Worm (Caenorhabditis elegans) whole organism, late embryonic: Measurements from ENCODE around the gene shl-1.

Experiments
- C08G9.2 ChIP-seq: sonication (generic microtip); optimal IDR thresholded peaks from 2 replicates; lab custom pipeline; 2016; ENCODE audit warnings: mild to moderate bottlenecking, missing genetic modification characterization, moderate library complexity, missing compliant biosample characterization
- C38D4.7 ChIP-seq: fragments of 200-800 bp; sonication (Bioruptor generic); optimal IDR thresholded peaks from 2 replicates; lab custom pipeline; 2018; ENCODE audit warnings: mild to moderate bottlenecking, missing genetic modification characterization, moderate library complexity, missing compliant biosample characterization
- F13H6.1 ChIP-seq: sonication (generic microtip); optimal IDR thresholded peaks from 2 replicates; lab custom pipeline; 2016; ENCODE audit warnings: missing genetic modification characterization, missing compliant biosample characterization
- K02D7.2 ChIP-seq: sonication (generic microtip); optimal IDR thresholded peaks from 2 replicates; lab custom pipeline; 2017; ENCODE audit warnings: mild to moderate bottlenecking, missing genetic modification characterization, missing compliant biosample characterization
- K09A11.1 ChIP-seq: sonication (generic microtip); optimal IDR thresholded peaks from 2 replicates; lab custom pipeline; 2017; ENCODE audit warnings: antibody characterized with exemption, mild to moderate bottlenecking, missing genetic modification characterization, missing compliant biosample characterization; ENCODE audit not compliant: insufficient read depth
- Y22D7AL.16 ChIP-seq: sonication (generic microtip); optimal IDR thresholded peaks from 2 replicates; lab custom pipeline; 2016; ENCODE audit warnings: missing genetic modification characterization, missing compliant biosample characterization
- ahr-1 ChIP-seq: sonication (generic microtip); optimal IDR thresholded peaks from 2 replicates; lab custom pipeline; 2016; ENCODE audit warnings: missing genetic modification characterization, missing compliant biosample characterization
- ama-1 ChIP-seq: fragments of 150-350 bp; optimal IDR thresholded peaks from 2 replicates; lab custom pipeline; 2014
- ceh-14 ChIP-seq: sonication (generic microtip); optimal IDR thresholded peaks from 2 replicates; lab custom pipeline; 2016; ENCODE audit warnings: missing genotype, missing genetic modification characterization, missing compliant biosample characterization
- ceh-19 ChIP-seq: fragments of 200-800 bp; sonication (Bioruptor generic); optimal IDR thresholded peaks from 2 replicates; lab custom pipeline; 2018; ENCODE audit warnings: mild to moderate bottlenecking, missing genetic modification characterization, missing compliant biosample characterization
- ceh-2 ChIP-seq: sonication (generic microtip); optimal IDR thresholded peaks from 2 replicates; lab custom pipeline; 2016; ENCODE audit warnings: missing genotype, missing genetic modification characterization, missing compliant biosample characterization
- ceh-22 ChIP-seq: sonication (generic microtip); optimal IDR thresholded peaks from 2 replicates; lab custom pipeline; 2017; ENCODE audit warnings: missing biosample characterization, missing genetic modification characterization
- ceh-30 ChIP-seq: fragments of 150-350 bp; optimal IDR thresholded peaks from 2 replicates; lab custom pipeline; 2014; ENCODE audit warnings: missing biosample characterization, missing genetic modification characterization
- ceh-31 ChIP-seq: sonication (generic microtip); optimal IDR thresholded peaks from 2 replicates; lab custom pipeline; 2016; ENCODE audit warnings: missing genetic modification characterization, missing compliant biosample characterization
- ceh-34 ChIP-seq: sonication (generic microtip); optimal IDR thresholded peaks from 2 replicates; lab custom pipeline; 2016; ENCODE audit warnings: mild to moderate bottlenecking, missing genetic modification characterization, missing compliant biosample characterization
- ceh-45 ChIP-seq: fragments of 200-800 bp; sonication (Bioruptor generic); IDR thresholded peaks from 2 replicates; pipeline ENCODE4 v1.3.6; 2022; ENCODE audit warnings: missing genetic modification reagents, missing genetic modification characterization, missing compliant biosample characterization
- ceh-48 ChIP-seq: sonication (generic microtip); optimal IDR thresholded peaks from 2 replicates; lab custom pipeline; 2016; ENCODE audit warnings: missing genetic modification characterization, inconsistent platforms, missing compliant biosample characterization
- ceh-6 ChIP-seq: fragments of 200-800 bp; sonication (Bioruptor generic); optimal IDR thresholded peaks from 2 replicates; lab custom pipeline; 2018; ENCODE audit warnings: mild to moderate bottlenecking, missing genetic modification characterization, missing compliant biosample characterization
- ceh-9 ChIP-seq: sonication (generic microtip); optimal IDR thresholded peaks from 2 replicates; lab custom pipeline; 2016; ENCODE audit warnings: mild to moderate bottlenecking, missing genetic modification characterization, inconsistent platforms, missing compliant biosample characterization
- che-1 ChIP-seq: sonication (generic microtip); optimal IDR thresholded peaks from 2 replicates; lab custom pipeline; 2016; ENCODE audit warnings: mild to moderate bottlenecking, missing genetic modification characterization, missing compliant biosample characterization
- dmd-4 ChIP-seq: sonication (generic microtip); optimal IDR thresholded peaks from 2 replicates; lab custom pipeline; 2016; ENCODE audit warnings: borderline replicate concordance, missing genetic modification characterization, missing compliant biosample characterization
- elt-2 ChIP-seq: sonication (generic microtip); optimal IDR thresholded peaks from 2 replicates; lab custom pipeline; 2016; ENCODE audit warnings: missing genetic modification reagents, missing genetic modification characterization, missing compliant biosample characterization
- elt-4 ChIP-seq: sonication (generic microtip); optimal IDR thresholded peaks from 2 replicates; lab custom pipeline; 2016; ENCODE audit warnings: missing genetic modification characterization, missing compliant biosample characterization
- ets-4 ChIP-seq: sonication (generic microtip); optimal IDR thresholded peaks from 2 replicates; lab custom pipeline; 2016; ENCODE audit warnings: missing genetic modification characterization, missing compliant biosample characterization
- fax-1 ChIP-seq: sonication (generic microtip); optimal IDR thresholded peaks from 2 replicates; lab custom pipeline; 2016; ENCODE audit warnings: missing genotype, missing genetic modification characterization, missing compliant biosample characterization
- fkh-10 ChIP-seq: fragments of 150-350 bp; optimal IDR thresholded peaks from 2 replicates; lab custom pipeline; 2014; ENCODE audit warnings: missing biosample characterization, missing genetic modification reagents, missing genetic modification characterization
- fkh-6 ChIP-seq: sonication (generic microtip); optimal IDR thresholded peaks from 2 replicates; lab custom pipeline; 2016; ENCODE audit warnings: missing genetic modification characterization, missing compliant biosample characterization
- gmeb-2 ChIP-seq: sonication (generic microtip); optimal IDR thresholded peaks from 2 replicates; lab custom pipeline; 2016; ENCODE audit warnings: missing genetic modification characterization, inconsistent platforms, missing compliant biosample characterization
- hlh-30 ChIP-seq: sonication (generic microtip); optimal IDR thresholded peaks from 2 replicates; lab custom pipeline; 2017; ENCODE audit warnings: antibody characterized with exemption, missing genetic modification characterization, missing compliant biosample characterization; ENCODE audit not compliant: insufficient read depth
- hlh-6 ChIP-seq: sonication (generic microtip); optimal IDR thresholded peaks from 2 replicates; lab custom pipeline; 2016; ENCODE audit warnings: missing genotype, missing genetic modification characterization, missing compliant biosample characterization
- hlh-8 ChIP-seq: sonication (generic microtip); optimal IDR thresholded peaks from 2 replicates; lab custom pipeline; 2016; ENCODE audit warnings: missing genotype, missing genetic modification characterization, missing compliant biosample characterization
- lin-11 ChIP-seq: fragments of 200-800 bp; sonication (Bioruptor generic); optimal IDR thresholded peaks from 2 replicates; lab custom pipeline; 2018; ENCODE audit warnings: mild to moderate bottlenecking, missing genetic modification characterization, missing compliant biosample characterization
- madf-2 ChIP-seq: sonication (generic microtip); optimal IDR thresholded peaks from 2 replicates; lab custom pipeline; 2017; ENCODE audit warnings: missing genetic modification characterization, missing compliant biosample characterization
- mec-3 ChIP-seq: sonication (generic microtip); optimal IDR thresholded peaks from 2 replicates; lab custom pipeline; 2016; ENCODE audit warnings: borderline replicate concordance, missing genetic modification characterization, missing compliant biosample characterization
- nhr-232 ChIP-seq: sonication (generic microtip); optimal IDR thresholded peaks from 2 replicates; lab custom pipeline; 2016; ENCODE audit warnings: missing genetic modification characterization, missing compliant biosample characterization
- npax-4 ChIP-seq: sonication (generic microtip); optimal IDR thresholded peaks from 2 replicates; lab custom pipeline; 2016; ENCODE audit warnings: missing genetic modification characterization, missing compliant biosample characterization
- pat-9 ChIP-seq: fragments of 200-800 bp; sonication (Bioruptor generic); optimal IDR thresholded peaks from 2 replicates; lab custom pipeline; 2018; ENCODE audit warnings: mild to moderate bottlenecking, missing genetic modification characterization, moderate library complexity, missing compliant biosample characterization
- pax-1 ChIP-seq: fragments of 150-350 bp; optimal IDR thresholded peaks from 2 replicates; lab custom pipeline; 2014; ENCODE audit warnings: missing biosample characterization, missing genetic modification characterization
- pha-2 ChIP-seq: sonication (generic microtip); optimal IDR thresholded peaks from 2 replicates; lab custom pipeline; 2017; ENCODE audit warnings: mild to moderate bottlenecking, missing genetic modification characterization, missing compliant biosample characterization
- pha-4 ChIP-seq: fragments of 150-350 bp; optimal IDR thresholded peaks from 2 replicates; lab custom pipeline; 2018; ENCODE audit warnings: missing biosample characterization, missing genetic modification reagents, missing genetic modification characterization
- pqm-1 ChIP-seq: sonication (generic microtip); optimal IDR thresholded peaks from 2 replicates; lab custom pipeline; 2016; ENCODE audit warnings: missing genetic modification characterization, missing compliant biosample characterization
- pros-1 ChIP-seq: fragments of 150-350 bp; optimal IDR thresholded peaks from 2 replicates; lab custom pipeline; 2014; ENCODE audit warnings: missing biosample characterization, missing genetic modification reagents, missing genetic modification characterization
- ref-2 ChIP-seq: sonication (generic microtip); optimal IDR thresholded peaks from 2 replicates; lab custom pipeline; 2016; ENCODE audit warnings: missing genetic modification characterization, missing compliant biosample characterization
- sdc-2 ChIP-seq: sonication (generic microtip); optimal IDR thresholded peaks from 2 replicates; lab custom pipeline; 2016; ENCODE audit warnings: missing genotype, missing genetic modification characterization, missing compliant biosample characterization
- syd-9 ChIP-seq: sonication (generic microtip); optimal IDR thresholded peaks from 2 replicates; lab custom pipeline; 2016; ENCODE audit warnings: mild to moderate bottlenecking, missing genetic modification characterization, moderate library complexity, missing compliant biosample characterization
- tbx-2 ChIP-seq: sonication (generic microtip); optimal IDR thresholded peaks from 2 replicates; lab custom pipeline; 2016; ENCODE audit warnings: missing genetic modification characterization, missing compliant biosample characterization
- tbx-7 ChIP-seq: sonication (generic microtip); optimal IDR thresholded peaks from 2 replicates; lab custom pipeline; 2016; ENCODE audit warnings: missing genotype, missing genetic modification characterization, missing compliant biosample characterization
- ttx-3 ChIP-seq: sonication (generic microtip); optimal IDR thresholded peaks from 2 replicates; lab custom pipeline; 2016; ENCODE audit warnings: missing genetic modification reagents, missing genetic modification characterization, missing compliant biosample characterization
- unc-55 ChIP-seq: sonication (generic microtip); optimal IDR thresholded peaks from 2 replicates; lab custom pipeline; 2017; ENCODE audit warnings: missing biosample characterization, missing genetic modification reagents, missing genetic modification characterization
- unc-86 ChIP-seq: sonication (generic microtip); optimal IDR thresholded peaks from 2 replicates; lab custom pipeline; 2016; ENCODE audit warnings: missing genetic modification characterization, missing compliant biosample characterization
- zip-5 ChIP-seq: sonication (generic microtip); optimal IDR thresholded peaks from 2 replicates; lab custom pipeline; 2016; ENCODE audit warnings: missing genetic modification characterization, missing compliant biosample characterization
- ztf-16 ChIP-seq: sonication (generic microtip); optimal IDR thresholded peaks from 2 replicates; lab custom pipeline; 2017; ENCODE audit warnings: missing genetic modification characterization, missing compliant biosample characterization

Gene shl-1

ce11 chrIV:6337353-6337752 lies 46.5 kb downstream of the shl-1 start, which contains the start of gene ipla-6:
TSS of gene ipla-6 (plus strand) at chrIV:6337653.
- TF ChIP-seq sdc-2 (no peak), ttx-3 (tag; lab: Kevin White, UChicago) (no peak), ceh-34 (tag; lab: Kevin White, UChicago) (no peak), ceh-48 (tag; lab: Kevin White, UChicago) (no peak), ref-2 (tag; lab: Kevin White, UChicago) (no peak), syd-9 (tag; lab: Kevin White, UChicago) (no peak), unc-86 (no peak), npax-4 (tag; lab: Kevin White, UChicago) (no peak), K02D7.2 (tag; lab: Kevin White, UChicago) (no peak), gmeb-2 (tag; lab: Kevin White, UChicago) (no peak), ceh-30 (tag; lab: Kevin White, UChicago) (no peak), ztf-16 (no peak)

ce11 chrIV:6336748-6337147 lies 47.1 kb downstream of the shl-1 start:
- TF ChIP-seq hlh-30 (tag; lab: Kevin White, UChicago): peak; percentile 96
- no peak for TF ChIP-seq pat-9
- TF ChIP-seq sdc-2: no peak
- no peak for TF ChIP-seq che-1 (tag; lab: Kevin White, UChicago)
- no peak for TF ChIP-seq hlh-6 (tag; lab: Kevin White, UChicago)
- TF ChIP-seq gmeb-2 (tag; lab: Kevin White, UChicago): no peak
- TF ChIP-seq fax-1 (tag; lab: Kevin White, UChicago): no peak
- no peak for TF ChIP-seq elt-2 (tag; lab: Kevin White, UChicago)
- no peak for TF ChIP-seq zip-5 (tag; lab: Kevin White, UChicago)
- no peak for TF ChIP-seq ttx-3 (tag; lab: Kevin White, UChicago)
- no peak for TF ChIP-seq K02D7.2 (tag; lab: Kevin White, UChicago)
- TF ChIP-seq ceh-31 (tag; lab: Kevin White, UChicago): peak; percentile 56
- TF ChIP-seq unc-55 (GFP tag; lab: Kevin White, UChicago): peak; percentile 91
- no peak for TF ChIP-seq C38D4.7 (GFP tag; lab: Kevin White, UChicago)
- TF ChIP-seq dmd-4 (tag; lab: Kevin White, UChicago): no peak
- TF ChIP-seq C08G9.2 (tag; lab: Kevin White, UChicago): no peak
- no peak for TF ChIP-seq lin-11 (tag; lab: Kevin White, UChicago)
- no peak for TF ChIP-seq elt-4 (tag; lab: Kevin White, UChicago)
- no peak for TF ChIP-seq ztf-16
- no peak for TF ChIP-seq nhr-232 (tag; lab: Kevin White, UChicago)
- TF ChIP-seq ceh-22 (tag; lab: Kevin White, UChicago): no peak
- no peak for TF ChIP-seq ceh-14 (tag; lab: Kevin White, UChicago)
- TF ChIP-seq ceh-30 (tag; lab: Kevin White, UChicago): peak; percentile 47
- TF ChIP-seq ceh-19 (GFP tag; lab: Kevin White, UChicago): no peak
- TF ChIP-seq pha-2: no peak
- no peak for TF ChIP-seq pax-1 (tag; lab: Kevin White, UChicago)
- no peak for TF ChIP-seq unc-86
- TF ChIP-seq Y22D7AL.16: no peak
- TF ChIP-seq pha-4 (tag; lab: Kevin White, UChicago): no peak
- no peak for TF ChIP-seq ceh-45 (GFP tag; lab: Robert Waterston, UW)
- peak; percentile 51 for TF ChIP-seq tbx-2 (tag; lab: Kevin White, UChicago)
- TF ChIP-seq ceh-2: no peak
- peak; percentile 38 for TF ChIP-seq pros-1
- no peak for TF ChIP-seq madf-2 (tag; lab: Kevin White, UChicago)
- no peak for TF ChIP-seq fkh-6
- no peak for TF ChIP-seq ceh-6
- TF ChIP-seq ceh-9: no peak
- peak; percentile 7 for TF ChIP-seq hlh-8 (tag; lab: Kevin White, UChicago)
- no peak for TF ChIP-seq ets-4 (tag; lab: Kevin White, UChicago)
- TF ChIP-seq mec-3: no peak
- TF ChIP-seq ama-1 (lab: Kevin White, UChicago): no peak
- TF ChIP-seq pqm-1: no peak
- TF ChIP-seq tbx-7 (tag; lab: Kevin White, UChicago): no peak
- TF ChIP-seq fkh-10 (GFP tag; lab: Kevin White, UChicago): no peak
- TF ChIP-seq F13H6.1 (tag; lab: Kevin White, UChicago): no peak
- no peak for TF ChIP-seq K09A11.1
- no peak for TF ChIP-seq ahr-1 (tag; lab: Kevin White, UChicago)
